Worm (Caenorhabditis elegans): Measurements from ENCODE around the gene ZK353.3.

Gene ZK353.3

ce11 chrIII:8358213-8358672 lies 37.5 kb upstream of the ZK353.3 start, which contains the start of the genes R05D3.8 and rfp-1 (continued):
- TF ChIP-seq mml-1 (tag; optimal IDR thresholded peaks at IDR 0.05) (no peak), ceh-9 (tag; optimal IDR thresholded peaks at IDR 0.05) (no peak), daf-12 (tag; optimal IDR thresholded peaks at IDR 0.05) (no peak), eor-1 (tag; optimal IDR thresholded peaks at IDR 0.05) (no peak), R02D3.7 (tag; optimal IDR thresholded peaks at IDR 0.05) (peak; percentile 99), fkh-10 (GFP tag; optimal IDR thresholded peaks at IDR 0.05) (peak; percentile 58), nhr-11 (tag; optimal IDR thresholded peaks at IDR 0.05) (peak; percentile 20), nhr-23 (tag; optimal IDR thresholded peaks at IDR 0.05) (peak; percentile 85), ztf-11 (tag; optimal IDR thresholded peaks at IDR 0.05) (no peak), lin-39 (tag; optimal IDR thresholded peaks at IDR 0.05) (peak; percentile 92), ceh-82 (tag; optimal IDR thresholded peaks at IDR 0.05) (no peak), egl-27 (tag; optimal IDR thresholded peaks at IDR 0.05) (peak; percentile 30), snpc-4 (tag; optimal IDR thresholded peaks at IDR 0.05) (peak; percentile 39), zag-1 (tag; optimal IDR thresholded peaks at IDR 0.05) (no peak)

- TF ChIP-seq unc-62 (GFP tag; optimal IDR thresholded peaks at IDR 0.05) (no peak), mml-1 (tag; optimal IDR thresholded peaks at IDR 0.05) (no peak), daf-12 (tag; optimal IDR thresholded peaks at IDR 0.05) (no peak), nhr-237 (tag; optimal IDR thresholded peaks at IDR 0.05) (no peak), nhr-43 (tag; optimal IDR thresholded peaks at IDR 0.05; ENCODE audit: poor library complexity, severe bottlenecking) (no peak), elt-1 (tag; optimal IDR thresholded peaks at IDR 0.05) (no peak), ceh-9 (tag; optimal IDR thresholded peaks at IDR 0.05) (no peak), nhr-67 (tag; optimal IDR thresholded peaks at IDR 0.05) (no peak), fkh-10 (GFP tag; optimal IDR thresholded peaks at IDR 0.05) (no peak), fkh-2 (tag; optimal IDR thresholded peaks at IDR 0.05) (no peak), lsy-12 (tag; optimal IDR thresholded peaks at IDR 0.05) (no peak)
Measured at ce11 chrIII:8363253-8364061, 32.3 kb upstream of the ZK353.3 start, which contains the start of gene R05D3.3. Gene R05D3.3 (plus strand): TSS chrIII:8364011.

DNA sequence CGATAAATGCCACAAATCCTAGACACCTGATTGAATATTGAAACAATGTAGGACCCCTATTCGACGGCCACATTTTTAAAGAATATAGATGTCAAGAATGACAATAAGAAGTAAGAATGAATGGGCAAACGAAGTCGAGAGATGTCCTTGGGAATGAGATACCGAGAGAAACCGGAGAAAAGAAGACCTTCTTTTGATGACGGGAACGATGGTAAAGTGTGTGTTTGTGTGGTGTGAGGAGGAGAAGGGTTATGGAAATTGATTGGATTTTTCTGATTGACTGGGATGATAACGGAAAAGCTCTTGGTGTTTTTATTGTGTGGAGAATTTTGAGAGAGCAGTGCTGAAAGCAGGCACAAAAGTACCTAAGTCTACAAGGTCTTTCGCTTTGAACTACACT lies 27.2 kb upstream of the ZK353.3 start, which contains the start of gene R05D3.9:
Gene R05D3.9 (minus strand): TSS at position 101 of the 400 bp plus-strand sequence.
- TF ChIP-seq nhr-25 (tag; optimal IDR thresholded peaks at IDR 0.05) (peak; percentile 15), nhr-67 (tag; optimal IDR thresholded peaks at IDR 0.05) (no peak), nhr-12 (tag; optimal IDR thresholded peaks at IDR 0.05) (no peak), nhr-23 (tag; optimal IDR thresholded peaks at IDR 0.05) (no peak), daf-12 (tag; optimal IDR thresholded peaks at IDR 0.05) (no peak), nhr-76 (tag; optimal IDR thresholded peaks at IDR 0.05) (no peak), ZK546.5 (tag; optimal IDR thresholded peaks at IDR 0.05) (no peak), pha-4 (tag; optimal IDR thresholded peaks at IDR 0.05) (no peak)

- no peak for TF ChIP-seq daf-12 (tag; optimal IDR thresholded peaks at IDR 0.05)
- TF ChIP-seq nhr-12 (tag; optimal IDR thresholded peaks at IDR 0.05), result no peak
- no peak for TF ChIP-seq fkh-10 (GFP tag; optimal IDR thresholded peaks at IDR 0.05)
- no peak for TF ChIP-seq fos-1 (tag; optimal IDR thresholded peaks at IDR 0.05)
- TF ChIP-seq ceh-9 (tag; optimal IDR thresholded peaks at IDR 0.05), result no peak
- no peak for TF ChIP-seq lin-39 (tag; optimal IDR thresholded peaks at IDR 0.05)
- TF ChIP-seq R02D3.7 (tag; optimal IDR thresholded peaks at IDR 0.05), result no peak
- no peak for TF ChIP-seq pha-4 (tag; optimal IDR thresholded peaks at IDR 0.05)
- TF ChIP-seq jun-1 (tag; optimal IDR thresholded peaks at IDR 0.05), result no peak
Measured at ce11 chrIII:8369172-8369571, 26.6 kb upstream of the ZK353.3 start.

- no peak for TF ChIP-seq ceh-28 (tag; optimal IDR thresholded peaks at IDR 0.05)
- TF ChIP-seq nhr-11 (tag; optimal IDR thresholded peaks at IDR 0.05), result no peak
- no peak for TF ChIP-seq nhr-76 (tag; optimal IDR thresholded peaks at IDR 0.05)
- no peak for TF ChIP-seq lin-15B (tag; optimal IDR thresholded peaks at IDR 0.05)
- no peak for TF ChIP-seq ztf-11 (tag; optimal IDR thresholded peaks at IDR 0.05)
- TF ChIP-seq ceh-16 (tag; optimal IDR thresholded peaks at IDR 0.05), result no peak
- no peak for TF ChIP-seq mdl-1 (tag; optimal IDR thresholded peaks at IDR 0.05)
- TF ChIP-seq nhr-12 (tag; optimal IDR thresholded peaks at IDR 0.05), result no peak
- no peak for TF ChIP-seq sea-2 (GFP tag; optimal IDR thresholded peaks at IDR 0.05)
- no peak for TF ChIP-seq ZK546.5 (tag; optimal IDR thresholded peaks at IDR 0.05)
Measured at ce11 chrIII:8370188-8370587, 25.6 kb upstream of the ZK353.3 start.

Measured in whole organism, L3 larva.